Fruit fly (Drosophila melanogaster) S2 (cell line): ENCODE results near the gene CG5961.

ENCODE experiments used
- CG8478 ChIP-seq: fragments of >200 bp; optimal IDR thresholded peaks from 2 replicates; lab custom pipeline; 2018
- CTCF ChIP-seq, 2 experiments: fragments of >200 bp; optimal IDR thresholded peaks; 2 replicates each; lab custom pipeline; 2018

dm6 chr3R:12451376-12451775 lies 8.7 kb downstream of the CG5961 start:
- TF ChIP-seq CTCF (optimal IDR thresholded peaks at IDR 0.05; lab: Kevin White, UChicago): no peak
- no peak for TF ChIP-seq CG8478 (lab: Kevin White, UChicago)
